Worm (Caenorhabditis elegans) whole organism, L4 larva: ENCODE data around the gene D2024.18.

Experiments
- F10B5.3 ChIP-seq: sonication (generic microtip); optimal IDR thresholded peaks from 2 replicates; lab custom pipeline; 2016; ENCODE audit warnings: mild to moderate bottlenecking, missing genetic modification characterization, missing compliant biosample characterization
- F26F4.8 ChIP-seq: fragments of 200-800 bp; sonication (Bioruptor generic); conservative IDR thresholded peaks from 2 replicates; pipeline ENCODE4 v1.3.6; 2022; ENCODE audit warnings: missing genetic modification characterization, missing compliant biosample characterization
- F37D6.2 ChIP-seq: sonication (generic microtip); optimal IDR thresholded peaks from 2 replicates; lab custom pipeline; 2016; ENCODE audit warnings: mild to moderate bottlenecking, missing genetic modification characterization, missing compliant biosample characterization
- R02D3.7 ChIP-seq: fragments of 150-350 bp; sonication (generic microtip); optimal IDR thresholded peaks from 3 replicates; lab custom pipeline; 2014; ENCODE audit warnings: missing biosample characterization, missing genetic modification characterization
- Y105C5A.15 ChIP-seq: fragments of 200-800 bp; sonication (Bioruptor generic); IDR thresholded peaks from 2 replicates; pipeline ENCODE4 v1.3.6; 2022; ENCODE audit warnings: missing genetic modification characterization, missing compliant biosample characterization
- Y48G9A.11 ChIP-seq: fragments of 200-800 bp; sonication (Bioruptor generic); IDR thresholded peaks from 2 replicates; pipeline ENCODE4 v1.3.6; 2022; ENCODE audit warnings: missing genetic modification reagents, missing genetic modification characterization, missing compliant biosample characterization
- Y75B8A.6 ChIP-seq: fragments of 200-800 bp; sonication (Bioruptor generic); IDR thresholded peaks from 2 replicates; pipeline ENCODE4 v1.3.6; 2022; ENCODE audit warnings: missing genetic modification reagents, missing genetic modification characterization, missing compliant biosample characterization
- aha-1 ChIP-seq: fragments of 150-350 bp; peaks from one replicate; lab custom pipeline; 2014; ENCODE audit warnings: missing biosample characterization, missing genetic modification characterization
- aly-2 ChIP-seq: sonication (generic microtip); optimal IDR thresholded peaks from 2 replicates; lab custom pipeline; 2018; ENCODE audit warnings: missing biosample characterization, missing genetic modification characterization
- ceh-20 ChIP-seq: fragments of 200-800 bp; sonication (Bioruptor generic); IDR thresholded peaks from 2 replicates; pipeline ENCODE4 v1.3.6; 2022; ENCODE audit warnings: missing genetic modification reagents, missing genetic modification characterization, missing compliant biosample characterization
- ceh-32 ChIP-seq: sonication (generic microtip); optimal IDR thresholded peaks from 2 replicates; lab custom pipeline; 2016; ENCODE audit warnings: mild to moderate bottlenecking, missing genetic modification characterization, missing compliant biosample characterization; ENCODE audit not compliant: poor library complexity
- ces-1 ChIP-seq: fragments of 150-350 bp; sonication (generic microtip); optimal IDR thresholded peaks from 4 replicates; lab custom pipeline; 2014; ENCODE audit warnings: missing biosample characterization, missing genetic modification reagents, missing genetic modification characterization
- daf-16 ChIP-seq, 3 experiments: sonication (generic microtip); optimal IDR thresholded peaks; 2 replicates each; lab custom pipeline; 2016 to 2017; ENCODE audit warnings: missing genetic modification characterization in 3 of 3, missing genetic modification reagents in 3 of 3, mild to moderate bottlenecking in 2 of 3, missing compliant biosample characterization in 2 of 3, missing biosample characterization in 1 of 3, moderate library complexity in 1 of 3
- dpl-1 ChIP-seq: fragments of 150-350 bp; optimal IDR thresholded peaks from 2 replicates; lab custom pipeline; 2014; ENCODE audit warnings: missing biosample characterization, missing genetic modification reagents, missing genetic modification characterization
- fkh-10 ChIP-seq: fragments of 150-350 bp; optimal IDR thresholded peaks from 2 replicates; lab custom pipeline; 2014; ENCODE audit warnings: missing biosample characterization, missing genetic modification reagents, missing genetic modification characterization
- hlh-11 ChIP-seq: fragments of 200-800 bp; sonication (Bioruptor generic); optimal IDR thresholded peaks from 2 replicates; lab custom pipeline; 2018; ENCODE audit warnings: mild to moderate bottlenecking, missing genetic modification characterization, missing compliant biosample characterization
- lim-7 ChIP-seq: fragments of 200-800 bp; sonication (Bioruptor generic); IDR thresholded peaks from 2 replicates; pipeline ENCODE4 v1.3.6; 2022; ENCODE audit warnings: missing genetic modification characterization, missing compliant biosample characterization
- lin-15B ChIP-seq: fragments of 150-350 bp; sonication (generic microtip); optimal IDR thresholded peaks from 3 replicates; lab custom pipeline; 2014; ENCODE audit warnings: missing biosample characterization, missing genetic modification characterization
- lir-3 ChIP-seq: sonication (generic microtip); optimal IDR thresholded peaks from 2 replicates; lab custom pipeline; 2016; ENCODE audit warnings: mild to moderate bottlenecking, missing genetic modification characterization, missing compliant biosample characterization
- mdl-1 ChIP-seq, 2 experiments: fragments of 150-350 bp in 1 of 2; sonication (generic microtip) in 1 of 2; optimal IDR thresholded peaks; 2 replicates each; lab custom pipeline; 2014 to 2017; ENCODE audit warnings: missing biosample characterization in 2 of 2, missing genetic modification characterization in 2 of 2
- mes-2 ChIP-seq: sonication (generic microtip); optimal IDR thresholded peaks from 2 replicates; lab custom pipeline; 2016; ENCODE audit warnings: missing genotype, mild to moderate bottlenecking, missing genetic modification characterization, missing compliant biosample characterization; ENCODE audit not compliant: poor library complexity, severe bottlenecking
- mxl-3 ChIP-seq: fragments of 200-800 bp; sonication (Bioruptor generic); optimal IDR thresholded peaks from 2 replicates; lab custom pipeline; 2018; ENCODE audit warnings: mild to moderate bottlenecking, missing genetic modification characterization, missing compliant biosample characterization
- nhr-102 ChIP-seq: sonication (generic microtip); optimal IDR thresholded peaks from 2 replicates; lab custom pipeline; 2016; ENCODE audit warnings: mild to moderate bottlenecking, missing genetic modification characterization, moderate library complexity, missing compliant biosample characterization
- nhr-11 ChIP-seq: fragments of 150-350 bp; optimal IDR thresholded peaks from 2 replicates; lab custom pipeline; 2014; ENCODE audit warnings: missing biosample characterization, missing genetic modification characterization
- nhr-111 ChIP-seq: fragments of 200-800 bp; sonication (Bioruptor generic); optimal IDR thresholded peaks from 2 replicates; lab custom pipeline; 2018; ENCODE audit warnings: mild to moderate bottlenecking, missing genetic modification characterization, missing compliant biosample characterization
- nhr-237 ChIP-seq: sonication (generic microtip); optimal IDR thresholded peaks from 2 replicates; lab custom pipeline; 2017; ENCODE audit warnings: missing biosample characterization, missing genetic modification characterization
- nhr-25 ChIP-seq: sonication (generic microtip); optimal IDR thresholded peaks from 2 replicates; lab custom pipeline; 2017; ENCODE audit warnings: missing genetic modification characterization, mild to moderate bottlenecking, missing compliant biosample characterization, antibody characterized with exemption, moderate library complexity, borderline replicate concordance; ENCODE audit not compliant: insufficient read depth
- nhr-28 ChIP-seq: fragments of 150-350 bp; optimal IDR thresholded peaks from 2 replicates; lab custom pipeline; 2014; ENCODE audit warnings: missing biosample characterization, missing genetic modification characterization
- nhr-48 ChIP-seq: sonication (generic microtip); optimal IDR thresholded peaks from 2 replicates; lab custom pipeline; 2016; ENCODE audit warnings: mild to moderate bottlenecking, missing genetic modification characterization, missing compliant biosample characterization
- nhr-6 ChIP-seq: fragments of 150-350 bp; optimal IDR thresholded peaks from 2 replicates; lab custom pipeline; 2014; ENCODE audit warnings: missing biosample characterization, missing genetic modification characterization
- nhr-77 ChIP-seq: fragments of 150-350 bp; optimal IDR thresholded peaks from 2 replicates; lab custom pipeline; 2014; ENCODE audit warnings: missing biosample characterization, missing genetic modification characterization
- php-3 ChIP-seq: fragments of 200-800 bp; sonication (Bioruptor generic); IDR thresholded peaks from 2 replicates; pipeline ENCODE4 v1.3.6; 2022; ENCODE audit warnings: missing genetic modification reagents, missing genetic modification characterization, missing compliant biosample characterization
- skn-1 ChIP-seq: fragments of 150-350 bp; optimal IDR thresholded peaks from 2 replicates; lab custom pipeline; 2014; ENCODE audit warnings: missing biosample characterization, missing genetic modification characterization
- snpc-1.2 ChIP-seq: fragments of 200-800 bp; sonication (Bioruptor generic); IDR thresholded peaks from 2 replicates; pipeline ENCODE4 v1.3.6; 2022; ENCODE audit warnings: missing genetic modification reagents, missing genetic modification characterization, missing compliant biosample characterization
- spr-1 ChIP-seq: sonication (generic microtip); optimal IDR thresholded peaks from 2 replicates; lab custom pipeline; 2016; ENCODE audit warnings: mild to moderate bottlenecking, missing genetic modification characterization, missing compliant biosample characterization
- tra-1 ChIP-seq: fragments of 200-800 bp; sonication (Bioruptor generic); IDR thresholded peaks from 2 replicates; pipeline ENCODE4 v1.3.6; 2022; ENCODE audit warnings: missing genetic modification reagents, missing genetic modification characterization, missing compliant biosample characterization
- unc-62 ChIP-seq, 3 experiments: fragments of 150-350 bp in 1 of 3; sonication (generic microtip); optimal IDR thresholded peaks in 2 of 3; peaks in 1 of 3; 1 replicate in 1 of 3; 2 replicates in 2 of 3; lab custom pipeline; 2014 to 2017; ENCODE audit warnings: missing biosample characterization in 3 of 3, missing genetic modification characterization in 3 of 3, missing genetic modification reagents in 3 of 3, missing genotype in 1 of 3
- ztf-11 ChIP-seq: fragments of 150-350 bp; optimal IDR thresholded peaks from 2 replicates; lab custom pipeline; 2014; ENCODE audit warnings: missing biosample characterization, missing genetic modification characterization

D2024.18 gene

ce11 chrIV:7230935-7231334, 19.3 kb upstream of the D2024.18 start, which contains the start of gene D2024.4:
D2024.4 (plus strand) TSS chrIV:7231235.
- TF ChIP-seq Y48G9A.11 (no peak), F37D6.2 (no peak), fkh-10 (GFP tag; lab: Kevin White, UChicago) (no peak), Y75B8A.6 (GFP tag; lab: Robert Waterston, UW) (no peak), nhr-6 (tag; lab: Kevin White, UChicago) (no peak), dpl-1 (no peak), nhr-11 (tag; lab: Kevin White, UChicago) (no peak), nhr-102 (no peak), lim-7 (GFP tag; lab: Robert Waterston, UW) (no peak), ceh-32 (no peak), Y105C5A.15 (GFP tag; lab: Robert Waterston, UW) (no peak), mes-2 (no peak), ces-1 (GFP tag; lab: Kevin White, UChicago) (no peak), php-3 (GFP tag; lab: Robert Waterston, UW) (no peak), R02D3.7 (tag; lab: Kevin White, UChicago) (no peak), spr-1 (tag; lab: Kevin White, UChicago) (no peak), nhr-111 (GFP tag; lab: Kevin White, UChicago) (no peak)

ce11 chrIV:7233566-7234014, 16.7 kb upstream of the D2024.18 start:
- TF ChIP-seq snpc-1.2 (GFP tag; lab: Robert Waterston, UW) (no peak), ceh-20 (no peak), nhr-48 (tag; lab: Kevin White, UChicago) (peak; percentile 60), nhr-77 (no peak), ztf-11 (tag; lab: Kevin White, UChicago) (no peak), dpl-1 (no peak), lir-3 (tag; lab: Kevin White, UChicago) (no peak), F10B5.3 (tag; lab: Kevin White, UChicago) (no peak), fkh-10 (GFP tag; lab: Kevin White, UChicago) (no peak), daf-16 (GFP tag; optimal IDR thresholded peaks at IDR 0.05; lab: Kevin White, UChicago) (peak in 1 of 2 experiments; percentile 52), daf-16 (tag; optimal IDR thresholded peaks at IDR 0.05; lab: Kevin White, UChicago) (no peak), aly-2 (tag; lab: Kevin White, UChicago) (no peak), aha-1 (tag; lab: Kevin White, UChicago) (peak; percentile 41), mdl-1 (tag; optimal IDR thresholded peaks at IDR 0.05; lab: Kevin White, UChicago) (peak in 1 of 2 experiments; percentile 30), nhr-237 (tag; lab: Kevin White, UChicago) (no peak), skn-1 (tag; lab: Kevin White, UChicago) (no peak), mxl-3 (GFP tag; lab: Kevin White, UChicago) (peak; percentile 78), F26F4.8 (GFP tag; lab: Robert Waterston, UW) (no peak), hlh-11 (peak; percentile 81), tra-1 (GFP tag; lab: Robert Waterston, UW) (no peak), lin-15B (tag; lab: Kevin White, UChicago) (no peak), nhr-25 (tag; lab: Kevin White, UChicago) (no peak), nhr-28 (peak; percentile 42), unc-62 (GFP tag; optimal IDR thresholded peaks at IDR 0.05 in 1 of 2; lab: Kevin White, UChicago) (peak in 1 of 2 experiments; percentile 83), unc-62 (tag; optimal IDR thresholded peaks at IDR 0.05; lab: Kevin White, UChicago) (no peak)

ce11 chrIV:7234623-7235022, 15.6 kb upstream of the D2024.18 start:
- TF ChIP-seq F10B5.3 (tag; lab: Kevin White, UChicago), result no peak
- TF ChIP-seq aha-1 (tag; lab: Kevin White, UChicago), result peak; percentile 42
